Worm (Caenorhabditis elegans) whole organism, mixed stage, embryonic: ENCODE measurements around the gene D1046.18.

Experiments
- blmp-1 ChIP-seq: fragments of 150-350 bp; optimal IDR thresholded peaks from 2 replicates; lab custom pipeline; 2014; ENCODE audit warnings: missing biosample characterization, missing genetic modification characterization
- lsy-2 ChIP-seq: fragments of 150-350 bp; optimal IDR thresholded peaks from 2 replicates; lab custom pipeline; 2014; ENCODE audit warnings: missing biosample characterization, missing genetic modification characterization
- mep-1 ChIP-seq: fragments of 150-350 bp; optimal IDR thresholded peaks from 2 replicates; lab custom pipeline; 2017; ENCODE audit warnings: missing biosample characterization, missing genetic modification reagents, missing genetic modification characterization, inconsistent platforms
- nhr-237 ChIP-seq: fragments of 150-350 bp; optimal IDR thresholded peaks from 2 replicates; lab custom pipeline; 2014; ENCODE audit warnings: missing biosample characterization, missing genetic modification characterization
- nhr-28 ChIP-seq: fragments of 150-350 bp; optimal IDR thresholded peaks from 2 replicates; lab custom pipeline; 2014; ENCODE audit warnings: missing biosample characterization, missing genetic modification characterization
- nhr-76 ChIP-seq: sonication (generic microtip); optimal IDR thresholded peaks from 2 replicates; lab custom pipeline; 2017; ENCODE audit warnings: missing biosample characterization, missing genetic modification characterization
- pha-4 ChIP-seq: fragments of 150-350 bp; optimal IDR thresholded peaks from 2 replicates; lab custom pipeline; 2018; ENCODE audit warnings: missing biosample characterization, missing genetic modification reagents, missing genetic modification characterization
- sem-2 ChIP-seq: fragments of 200-800 bp; sonication (Bioruptor generic); optimal IDR thresholded peaks from 2 replicates; lab custom pipeline; 2018; ENCODE audit warnings: mild to moderate bottlenecking, missing genetic modification characterization, missing compliant biosample characterization
- snpc-4 ChIP-seq: fragments of 150-350 bp; optimal IDR thresholded peaks from 2 replicates; lab custom pipeline; 2014; ENCODE audit warnings: missing biosample characterization, missing genetic modification characterization
- sptf-1 ChIP-seq: sonication (generic microtip); optimal IDR thresholded peaks from 2 replicates; lab custom pipeline; 2017; ENCODE audit warnings: mild to moderate bottlenecking, missing genetic modification characterization, moderate library complexity, missing compliant biosample characterization
- unc-39 ChIP-seq: fragments of 150-350 bp; optimal IDR thresholded peaks from 2 replicates; lab custom pipeline; 2014; ENCODE audit warnings: missing biosample characterization, missing genetic modification characterization
- unc-62 ChIP-seq: fragments of 150-350 bp; optimal IDR thresholded peaks from 2 replicates; lab custom pipeline; 2014; ENCODE audit warnings: missing biosample characterization, missing genetic modification reagents, missing genetic modification characterization

ce11 chrIV:8925990-8926389 is 4.1 kb upstream of the D1046.18 start, which contains the start of the genes D1046.2 and cfim-2:
- TF ChIP-seq nhr-237 (no peak), snpc-4 (no peak), lsy-2 (tag; lab: Kevin White, UChicago) (peak; percentile 12), nhr-28 (no peak), mep-1 (no peak), unc-62 (GFP tag; lab: Kevin White, UChicago) (no peak), pha-4 (tag; lab: Kevin White, UChicago) (no peak), sem-2 (GFP tag; lab: Kevin White, UChicago) (no peak), unc-39 (tag; lab: Kevin White, UChicago) (no peak), sptf-1 (no peak), nhr-76 (tag; lab: Kevin White, UChicago) (no peak), blmp-1 (tag; lab: Kevin White, UChicago) (no peak)
